Worm (Caenorhabditis elegans) whole organism, L2 larva: ENCODE measurements around the gene cls-2.

Experiments
- ama-1 ChIP-seq: fragments of 150-350 bp; optimal IDR thresholded peaks from 2 replicates; lab custom pipeline; 2018; ENCODE audit warnings: inconsistent platforms
- ceh-82 ChIP-seq: fragments of 150-350 bp; optimal IDR thresholded peaks from 2 replicates; lab custom pipeline; 2014; ENCODE audit warnings: missing biosample characterization, missing genetic modification characterization
- elt-1 ChIP-seq: fragments of 150-350 bp; optimal IDR thresholded peaks from 2 replicates; lab custom pipeline; 2014; ENCODE audit warnings: missing biosample characterization, missing genetic modification characterization
- fos-1 ChIP-seq: fragments of 150-350 bp; optimal IDR thresholded peaks from 2 replicates; lab custom pipeline; 2014; ENCODE audit warnings: missing biosample characterization, missing genetic modification characterization
- lin-39 ChIP-seq: fragments of 150-350 bp; optimal IDR thresholded peaks from 2 replicates; lab custom pipeline; 2014; ENCODE audit warnings: missing biosample characterization, missing genetic modification reagents, missing genetic modification characterization
- mdl-1 ChIP-seq, 2 experiments: fragments of 150-350 bp in 1 of 2; sonication (generic microtip) in 1 of 2; optimal IDR thresholded peaks; 2 replicates each; lab custom pipeline; 2017; ENCODE audit warnings: missing biosample characterization in 2 of 2, missing genetic modification characterization in 2 of 2
- nhr-6 ChIP-seq: fragments of 150-350 bp; optimal IDR thresholded peaks from 2 replicates; lab custom pipeline; 2014; ENCODE audit warnings: missing biosample characterization, missing genetic modification characterization
- unc-55 ChIP-seq: fragments of 150-350 bp; sonication (generic microtip); optimal IDR thresholded peaks from 3 replicates; lab custom pipeline; 2014; ENCODE audit warnings: missing biosample characterization, missing genetic modification reagents, missing genetic modification characterization
- ztf-11 ChIP-seq: sonication (generic microtip); optimal IDR thresholded peaks from 2 replicates; lab custom pipeline; 2017; ENCODE audit warnings: missing biosample characterization, missing genetic modification characterization

- TF ChIP-seq ztf-11 (tag; lab: Kevin White, UChicago) (no peak), nhr-6 (no peak), ceh-82 (tag; lab: Kevin White, UChicago) (no peak), ama-1 (lab: Kevin White, UChicago) (peak; percentile 38), elt-1 (tag; lab: Kevin White, UChicago) (no peak), mdl-1 (tag; optimal IDR thresholded peaks at IDR 0.05; lab: Kevin White, UChicago) (no peak), unc-55 (no peak), fos-1 (tag; lab: Kevin White, UChicago) (no peak), lin-39 (tag; lab: Kevin White, UChicago) (no peak)
Measured at ce11 chrIII:9080127-9080526, 25.3 kb downstream of the cls-2 start.
